Worm (Caenorhabditis elegans) whole organism, L2 larva: ENCODE results near the gene pqn-18.

Source experiments
- F13H6.1 ChIP-seq: sonication (generic microtip); optimal IDR thresholded peaks from 2 replicates; lab custom pipeline; 2016; ENCODE audit warnings: missing genetic modification characterization, missing compliant biosample characterization
- aly-2 ChIP-seq: fragments of 150-350 bp; optimal IDR thresholded peaks from 2 replicates; lab custom pipeline; 2014; ENCODE audit warnings: missing biosample characterization, missing genetic modification characterization
- ama-1 ChIP-seq: fragments of 150-350 bp; optimal IDR thresholded peaks from 2 replicates; lab custom pipeline; 2018; ENCODE audit warnings: inconsistent platforms
- gmeb-1 ChIP-seq: fragments of 150-350 bp; optimal IDR thresholded peaks from 2 replicates; lab custom pipeline; 2014; ENCODE audit warnings: missing biosample characterization, missing genetic modification characterization
- nhr-12 ChIP-seq: fragments of 150-350 bp; optimal IDR thresholded peaks from 2 replicates; lab custom pipeline; 2014; ENCODE audit warnings: missing biosample characterization, missing genetic modification characterization
- nhr-21 ChIP-seq: fragments of 150-350 bp; optimal IDR thresholded peaks from 2 replicates; lab custom pipeline; 2014; ENCODE audit warnings: missing biosample characterization, missing genetic modification characterization
- nhr-25 ChIP-seq: fragments of 150-350 bp; sonication (generic microtip); optimal IDR thresholded peaks from 3 replicates; lab custom pipeline; 2014; ENCODE audit warnings: missing biosample characterization, missing genetic modification characterization
- unc-55 ChIP-seq: fragments of 150-350 bp; sonication (generic microtip); optimal IDR thresholded peaks from 3 replicates; lab custom pipeline; 2014; ENCODE audit warnings: missing biosample characterization, missing genetic modification reagents, missing genetic modification characterization
- ztf-11 ChIP-seq: sonication (generic microtip); optimal IDR thresholded peaks from 2 replicates; lab custom pipeline; 2017; ENCODE audit warnings: missing biosample characterization, missing genetic modification characterization

- TF ChIP-seq aly-2 (tag; lab: Kevin White, UChicago) (no peak), gmeb-1 (tag; lab: Kevin White, UChicago) (no peak), ztf-11 (no peak), F13H6.1 (tag; lab: Kevin White, UChicago) (no peak), nhr-12 (tag; lab: Kevin White, UChicago) (no peak), nhr-25 (tag; lab: Kevin White, UChicago) (no peak), nhr-21 (tag; lab: Kevin White, UChicago) (no peak), unc-55 (GFP tag; lab: Kevin White, UChicago) (no peak), ama-1 (no peak)
Measured at ce11 chrX:12916418-12916817, 8.8 kb downstream of the pqn-18 start.
